Worm (Caenorhabditis elegans): ENCODE results near the gene K08E5.6.

DNA sequence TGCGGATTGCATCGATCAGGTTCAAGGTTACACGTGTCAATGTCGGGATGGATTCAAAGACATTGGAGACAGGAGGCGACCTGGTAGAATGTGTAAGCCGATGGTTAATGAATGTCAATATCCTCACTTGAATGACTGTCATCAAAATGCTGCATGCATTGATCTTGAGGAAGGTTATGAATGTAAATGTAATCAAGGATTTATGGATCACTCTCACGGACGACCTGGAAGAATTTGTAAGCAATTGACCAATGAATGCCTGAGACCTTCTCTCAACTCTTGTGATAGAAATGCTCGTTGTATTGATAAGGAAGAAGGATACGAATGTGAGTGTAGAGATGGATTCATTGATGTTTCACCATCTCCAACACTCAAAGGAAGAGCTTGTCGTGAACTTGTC, 37.2 kb downstream of the K08E5.6 start:
- TF ChIP-seq lin-13 (GFP tag; optimal IDR thresholded peaks at IDR 0.05) (no peak), gei-8 (GFP tag; optimal IDR thresholded peaks at IDR 0.05) (no peak), lir-3 (tag; optimal IDR thresholded peaks at IDR 0.05) (no peak), nhr-111 (GFP tag; optimal IDR thresholded peaks at IDR 0.05) (no peak), mxl-2 (GFP tag; conservative IDR thresholded peaks at IDR 0.05) (no peak), ztf-7 (tag; optimal IDR thresholded peaks at IDR 0.05) (no peak), skn-1 (tag; optimal IDR thresholded peaks at IDR 0.05) (no peak), nhr-237 (tag; optimal IDR thresholded peaks at IDR 0.05) (no peak)
